Worm (Caenorhabditis elegans): ENCODE measurements around the gene Y116A8C.30.

DNA sequence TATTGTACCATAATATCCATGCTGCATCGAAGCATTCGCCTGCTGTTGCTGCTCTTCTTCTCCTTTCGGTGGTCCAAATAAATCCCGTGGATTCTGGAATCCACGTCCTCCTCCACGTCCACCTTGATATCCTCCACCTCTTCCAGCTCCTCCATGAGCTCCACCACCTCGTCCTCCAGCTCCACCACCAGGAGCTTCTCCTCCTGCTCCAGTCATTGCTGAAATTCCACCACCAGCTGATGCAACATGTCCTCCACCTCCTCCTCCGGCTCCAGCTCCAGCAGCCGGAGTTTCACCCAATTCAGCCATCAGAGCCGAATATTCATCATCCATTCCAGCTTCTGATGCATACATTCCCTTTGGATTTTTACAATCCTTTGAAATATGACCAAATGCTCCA lies 2.1 kb upstream of the Y116A8C.30 start:
- TF ChIP-seq C08G9.2 (tag; optimal IDR thresholded peaks at IDR 0.05): no peak
- TF ChIP-seq sox-4 (tag; optimal IDR thresholded peaks at IDR 0.05): no peak
- TF ChIP-seq nfya-1 (tag; optimal IDR thresholded peaks at IDR 0.05): no peak

All from whole organism, late embryonic.